Worm (Caenorhabditis elegans) whole organism, L4/young adult: ENCODE results near the gene srx-31.

Experiments used
- W03F9.2 ChIP-seq: fragments of 150-350 bp; optimal IDR thresholded peaks from 2 replicates; lab custom pipeline; 2014; ENCODE audit warnings: missing biosample characterization, missing genetic modification characterization
- dao-5 ChIP-seq: sonication (generic microtip); optimal IDR thresholded peaks from 2 replicates; lab custom pipeline; 2016; ENCODE audit warnings: missing genotype, missing genetic modification characterization, moderate library complexity, missing compliant biosample characterization
- him-1 ChIP-seq: sonication (generic microtip); optimal IDR thresholded peaks from 2 replicates; lab custom pipeline; 2016; ENCODE audit warnings: missing genotype, missing genetic modification reagents, missing genetic modification characterization, missing compliant biosample characterization

The srx-31 gene

DNA sequence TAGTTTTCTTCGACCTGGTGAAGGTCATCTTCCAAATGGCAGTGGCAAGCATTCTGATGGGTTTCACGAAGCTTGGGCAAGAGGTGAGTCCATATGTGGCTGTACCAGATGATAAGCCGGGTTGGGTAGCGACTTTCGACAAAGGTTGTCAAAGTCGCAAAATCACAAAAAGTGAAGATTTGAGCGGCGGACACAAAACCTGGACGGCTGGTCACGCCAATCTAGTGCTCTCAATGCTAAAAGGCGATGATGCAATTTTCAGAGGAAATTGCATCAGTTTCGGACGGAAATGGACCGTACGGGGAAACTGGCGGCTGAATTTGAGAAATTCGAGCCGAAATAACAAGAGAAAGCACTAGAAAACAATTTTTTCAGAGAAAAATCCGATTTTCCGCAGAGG lies 25.6 kb downstream of the srx-31 start:
- TF ChIP-seq him-1 (tag; lab: Kevin White, UChicago) (no peak), dao-5 (tag; lab: Kevin White, UChicago) (no peak), W03F9.2 (no peak)

DNA sequence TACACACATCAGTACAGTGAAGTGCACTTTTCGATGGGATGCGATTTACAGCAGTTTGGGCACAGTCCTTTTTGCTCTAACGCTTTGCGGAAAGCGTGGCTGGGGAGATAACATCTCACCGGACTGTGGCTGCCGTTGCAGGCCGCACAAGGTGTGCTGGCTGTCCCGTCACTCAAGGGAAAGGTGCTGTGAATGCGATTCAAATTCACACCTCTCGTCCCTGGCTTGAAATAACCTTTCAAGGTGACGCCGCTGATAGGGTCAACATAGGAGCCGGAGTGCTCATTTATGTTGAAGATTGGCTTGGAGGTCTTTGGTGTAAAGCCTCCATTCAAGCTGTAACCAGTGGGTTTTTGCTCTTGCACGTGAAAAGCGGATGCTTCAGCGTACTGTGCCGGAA lies 28.7 kb downstream of the srx-31 start:
- no peak for TF ChIP-seq him-1 (tag; lab: Kevin White, UChicago)
- no peak for TF ChIP-seq dao-5 (tag; lab: Kevin White, UChicago)
- no peak for TF ChIP-seq W03F9.2

DNA sequence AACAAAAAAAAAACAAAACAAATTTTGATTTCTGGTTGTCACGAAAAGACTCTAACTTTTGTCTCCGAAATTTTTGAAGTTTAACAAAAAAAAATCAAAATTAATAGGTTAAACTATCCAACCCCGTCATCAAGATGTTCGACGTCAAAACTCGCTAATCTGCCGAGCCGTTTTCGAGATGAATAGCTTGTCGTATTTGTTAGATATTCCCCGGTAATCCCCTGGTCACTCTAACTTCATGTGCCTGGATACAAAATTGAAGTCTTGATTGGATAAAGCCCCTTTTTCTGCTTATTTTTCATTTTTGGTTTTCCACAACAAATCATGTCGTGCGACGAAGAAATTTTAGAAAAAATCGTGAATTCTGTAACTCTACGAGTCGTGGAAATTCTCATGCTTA lies 40.4 kb downstream of the srx-31 start, which contains the start of gene srab-16:
TSS of gene srab-16 (plus strand) at position 301 of the 400 bp plus-strand sequence.
- TF ChIP-seq W03F9.2 (no peak), him-1 (tag; lab: Kevin White, UChicago) (no peak), dao-5 (tag; lab: Kevin White, UChicago) (no peak)

DNA sequence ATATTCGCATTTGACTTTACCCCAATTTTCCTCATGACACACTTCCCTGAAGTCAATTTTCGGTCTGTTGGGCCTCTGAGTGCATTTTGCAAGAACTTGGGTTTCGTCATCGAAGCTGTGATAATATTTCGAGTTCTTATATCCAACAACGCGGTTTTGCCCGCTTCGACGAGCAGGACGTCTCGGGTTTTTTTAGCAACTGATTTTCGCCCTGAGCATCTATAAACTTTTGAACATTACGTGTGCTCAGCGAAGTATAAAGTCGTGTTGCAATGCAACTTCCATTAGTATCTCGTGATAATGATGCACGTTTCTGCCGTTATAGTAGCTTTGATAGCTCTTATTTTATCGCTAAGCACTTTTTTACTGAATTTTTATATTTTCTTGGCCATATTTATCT lies 42.8 kb downstream of the srx-31 start, which contains the start of gene srbc-60:
TSS of gene srbc-60 (plus strand) at position 301 of the 400 bp plus-strand sequence.
- TF ChIP-seq him-1 (tag; lab: Kevin White, UChicago) = no peak
- no peak for TF ChIP-seq W03F9.2
- no peak for TF ChIP-seq dao-5 (tag; lab: Kevin White, UChicago)

DNA sequence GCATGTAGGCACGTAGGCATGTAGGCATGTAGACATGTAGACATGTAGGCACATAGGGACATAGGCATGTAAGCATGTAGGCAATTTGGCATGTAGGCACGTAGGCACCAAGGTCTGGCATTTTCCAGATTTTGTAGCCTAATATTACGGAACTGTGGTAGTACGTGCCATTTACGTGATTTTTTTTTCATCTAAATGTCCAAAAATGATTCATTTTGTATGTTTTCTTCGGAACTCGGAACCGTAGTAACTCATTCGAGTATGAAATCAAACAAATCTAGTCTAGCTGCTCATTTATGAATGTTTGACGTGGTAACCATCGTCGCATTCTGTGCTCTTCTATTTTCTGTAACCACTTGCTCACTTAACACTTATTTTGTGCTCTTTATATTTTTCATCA lies 44.5 kb downstream of the srx-31 start, which contains the start of gene srbc-59:
TSS of gene srbc-59 (plus strand) at position 301 of the 400 bp plus-strand sequence.
- no peak for TF ChIP-seq W03F9.2
- no peak for TF ChIP-seq him-1 (tag; lab: Kevin White, UChicago)
- no peak for TF ChIP-seq dao-5 (tag; lab: Kevin White, UChicago)

DNA sequence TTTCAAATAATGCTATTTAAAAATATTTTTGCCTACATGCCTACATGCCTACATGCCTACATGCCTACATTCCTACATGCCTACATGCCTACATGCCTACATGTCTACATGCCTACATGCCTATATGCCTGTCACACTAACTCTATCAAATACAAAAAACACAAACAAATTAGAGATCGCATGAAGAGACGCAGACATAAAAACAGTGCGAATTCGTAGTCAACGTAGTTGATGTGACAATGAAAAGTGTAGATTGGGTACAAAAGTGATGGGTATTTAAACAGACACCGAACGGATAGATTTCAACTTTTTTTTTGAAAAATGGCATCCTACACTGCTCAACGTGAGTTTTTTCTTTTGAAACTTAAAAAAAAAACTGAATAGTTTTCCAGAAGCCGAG lies 45.5 kb downstream of the srx-31 start, which contains the start of gene R09E12.9:
TSS of gene R09E12.9 (plus strand) at position 316 of the 400 bp plus-strand sequence.
- TF ChIP-seq dao-5 (tag; lab: Kevin White, UChicago) (no peak), W03F9.2 (no peak), him-1 (tag; lab: Kevin White, UChicago) (no peak)

DNA sequence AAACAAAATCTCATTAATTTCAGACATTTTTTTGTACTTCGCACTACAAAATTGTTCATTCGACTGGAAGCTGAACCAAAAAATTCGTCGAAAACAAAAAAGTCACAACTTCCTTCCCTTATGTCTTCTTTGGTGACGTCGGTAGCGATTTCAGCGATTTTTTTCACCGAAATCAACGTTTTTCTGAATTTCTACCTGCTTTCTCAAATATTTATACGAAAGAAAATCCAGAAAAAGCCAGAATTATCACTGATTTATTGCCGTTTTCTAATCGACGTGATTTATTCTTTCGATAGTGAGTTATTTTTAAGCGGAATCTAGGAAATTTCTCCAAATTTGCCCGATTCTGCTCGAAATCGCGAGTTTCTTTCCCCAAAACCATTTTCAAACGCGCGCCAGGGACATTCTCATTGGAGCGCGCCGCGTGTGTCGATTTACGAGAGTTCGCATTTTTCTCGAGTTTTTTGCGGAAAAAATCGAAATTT lies 47.9 kb downstream of the srx-31 start, which contains the start of gene srbc-58:
TSS of gene srbc-58 (plus strand) at position 121 of the 485 bp plus-strand sequence.
- no peak for TF ChIP-seq him-1 (tag; lab: Kevin White, UChicago)
- TF ChIP-seq W03F9.2 = no peak

DNA sequence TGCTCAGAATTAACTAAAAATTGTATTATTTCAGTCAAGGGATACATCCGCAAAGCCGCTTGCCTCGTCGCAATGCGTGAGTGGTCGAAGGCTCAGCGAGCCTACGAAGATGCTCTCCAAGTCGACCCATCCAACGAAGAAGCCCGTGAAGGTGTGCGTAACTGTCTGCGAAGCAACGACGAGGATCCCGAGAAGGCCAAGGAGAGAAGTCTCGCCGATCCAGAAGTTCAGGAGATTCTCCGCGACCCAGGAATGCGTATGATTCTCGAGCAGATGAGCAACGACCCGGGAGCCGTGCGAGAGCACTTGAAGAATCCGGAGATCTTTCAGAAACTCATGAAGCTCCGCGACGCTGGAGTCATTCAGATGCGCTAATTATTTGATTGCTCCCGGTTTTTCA lies 48.5 kb downstream of the srx-31 start:
- TF ChIP-seq him-1 (tag; lab: Kevin White, UChicago) (no peak), W03F9.2 (no peak), dao-5 (tag; lab: Kevin White, UChicago) (no peak)

DNA sequence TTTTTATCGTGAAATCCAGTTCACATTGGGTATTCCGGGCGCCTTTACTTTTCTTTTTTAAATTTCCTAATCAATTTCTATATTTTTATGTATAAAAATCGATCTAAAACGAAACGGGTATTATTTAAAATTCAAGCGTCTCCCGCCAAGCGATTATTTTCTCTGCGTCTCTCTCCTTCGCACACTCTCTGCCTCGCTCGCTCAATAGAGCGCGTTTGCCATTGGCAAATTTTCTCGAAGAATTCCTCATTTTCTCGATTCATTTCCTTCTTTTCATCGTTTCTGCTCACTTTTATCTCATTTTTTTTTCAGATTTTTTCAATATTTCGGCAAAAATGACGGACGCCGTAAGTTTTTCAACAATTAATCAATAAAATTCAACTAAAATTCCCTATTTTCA lies 49.6 kb downstream of the srx-31 start, which contains the start of gene sti-1:
TSS of gene sti-1 (plus strand) at position 263 of the 400 bp plus-strand sequence.
- TF ChIP-seq him-1 (tag; lab: Kevin White, UChicago) (no peak), W03F9.2 (peak; percentile 79)

DNA sequence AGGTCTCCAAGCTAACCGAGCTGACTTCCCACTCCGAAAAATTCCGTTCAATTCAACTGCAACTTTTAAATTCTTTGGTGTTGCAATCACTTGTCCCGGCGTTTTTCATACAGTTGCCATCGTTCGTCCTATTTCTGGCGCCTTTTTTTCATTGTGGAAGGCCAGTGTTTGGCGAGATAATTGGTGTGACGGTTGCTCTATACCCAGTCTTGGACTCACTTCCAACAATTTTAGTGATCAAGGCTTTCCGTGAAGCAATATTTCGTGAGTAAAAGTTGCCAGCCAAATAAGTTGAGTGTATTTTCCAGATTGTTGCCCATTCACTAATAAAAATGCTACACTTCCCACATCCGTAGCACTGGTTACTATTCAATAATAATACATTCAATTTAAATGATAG lies 50.6 kb downstream of the srx-31 start:
- TF ChIP-seq dao-5 (tag; lab: Kevin White, UChicago) (no peak), W03F9.2 (no peak), him-1 (tag; lab: Kevin White, UChicago) (no peak)
